Fruit fly (Drosophila melanogaster): Measurements from ENCODE around the gene Sws1.

- TF ChIP-seq CG8159 (tag; optimal IDR thresholded peaks at IDR 0.05) (peak; percentile 9), EcR (GFP tag; optimal IDR thresholded peaks at IDR 0.05) (peak; percentile 72)
Observed at dm6 chr2L:2584461-2585056, 9.7 kb upstream of the Sws1 start.

All from whole organism, pupa.